Worm (Caenorhabditis elegans) whole organism, L2 larva: Measurements from ENCODE around the gene mpst-2.

Experiments used
- C34F6.9 ChIP-seq: fragments of 150-350 bp; optimal IDR thresholded peaks from 2 replicates; lab custom pipeline; 2014; ENCODE audit warnings: missing biosample characterization, missing genetic modification characterization
- F13H6.1 ChIP-seq: sonication (generic microtip); optimal IDR thresholded peaks from 2 replicates; lab custom pipeline; 2016; ENCODE audit warnings: missing genetic modification characterization, missing compliant biosample characterization
- R02D3.7 ChIP-seq: fragments of 150-350 bp; optimal IDR thresholded peaks from 2 replicates; lab custom pipeline; 2014; ENCODE audit warnings: missing biosample characterization, missing genetic modification characterization
- Y55F3AM.14 ChIP-seq: fragments of 200-800 bp; sonication (Bioruptor generic); optimal IDR thresholded peaks from 2 replicates; lab custom pipeline; 2018; ENCODE audit warnings: mild to moderate bottlenecking, missing genetic modification characterization, missing compliant biosample characterization
- ZK546.5 ChIP-seq: sonication (generic microtip); optimal IDR thresholded peaks from 2 replicates; lab custom pipeline; 2017; ENCODE audit warnings: missing biosample characterization, missing genetic modification characterization
- alr-1 ChIP-seq: fragments of 150-350 bp; optimal IDR thresholded peaks from 2 replicates; lab custom pipeline; 2014; ENCODE audit warnings: missing biosample characterization, missing genetic modification characterization
- ama-1 ChIP-seq: fragments of 150-350 bp; optimal IDR thresholded peaks from 2 replicates; lab custom pipeline; 2018; ENCODE audit warnings: inconsistent platforms
- blmp-1 ChIP-seq: sonication (generic microtip); optimal IDR thresholded peaks from 2 replicates; lab custom pipeline; 2017; ENCODE audit warnings: missing genetic modification characterization, mild to moderate bottlenecking, missing compliant biosample characterization, antibody characterized with exemption, moderate library complexity; ENCODE audit not compliant: insufficient read depth
- ceh-82 ChIP-seq: fragments of 150-350 bp; optimal IDR thresholded peaks from 2 replicates; lab custom pipeline; 2014; ENCODE audit warnings: missing biosample characterization, missing genetic modification characterization
- crh-2 ChIP-seq: sonication (generic microtip); optimal IDR thresholded peaks from 2 replicates; lab custom pipeline; 2017; ENCODE audit warnings: missing biosample characterization, missing genetic modification characterization
- elt-1 ChIP-seq: fragments of 150-350 bp; optimal IDR thresholded peaks from 2 replicates; lab custom pipeline; 2014; ENCODE audit warnings: missing biosample characterization, missing genetic modification characterization
- elt-3 ChIP-seq: sonication (generic microtip); optimal IDR thresholded peaks from 2 replicates; lab custom pipeline; 2017; ENCODE audit warnings: missing biosample characterization, missing genetic modification characterization
- lin-39 ChIP-seq: fragments of 150-350 bp; optimal IDR thresholded peaks from 2 replicates; lab custom pipeline; 2014; ENCODE audit warnings: missing biosample characterization, missing genetic modification reagents, missing genetic modification characterization
- lsy-2 ChIP-seq, 2 experiments: fragments of 150-350 bp in 1 of 2; sonication (generic microtip) in 1 of 2; optimal IDR thresholded peaks; 2 replicates each; lab custom pipeline; 2014 to 2017; ENCODE audit warnings: missing biosample characterization in 2 of 2, missing genetic modification characterization in 2 of 2
- mab-5 ChIP-seq: fragments of 150-350 bp; optimal IDR thresholded peaks from 2 replicates; lab custom pipeline; 2014; ENCODE audit warnings: missing biosample characterization, missing genetic modification characterization
- mbf-1 ChIP-seq: sonication (generic microtip); optimal IDR thresholded peaks from 2 replicates; lab custom pipeline; 2017; ENCODE audit warnings: missing biosample characterization, missing genetic modification characterization
- mdl-1 ChIP-seq, 2 experiments: fragments of 150-350 bp in 1 of 2; sonication (generic microtip) in 1 of 2; optimal IDR thresholded peaks; 2 replicates each; lab custom pipeline; 2017; ENCODE audit warnings: missing biosample characterization in 2 of 2, missing genetic modification characterization in 2 of 2
- nhr-10 ChIP-seq: sonication (generic microtip); optimal IDR thresholded peaks from 2 replicates; lab custom pipeline; 2017; ENCODE audit warnings: missing biosample characterization, missing genetic modification characterization
- nhr-12 ChIP-seq: fragments of 150-350 bp; optimal IDR thresholded peaks from 2 replicates; lab custom pipeline; 2014; ENCODE audit warnings: missing biosample characterization, missing genetic modification characterization
- nhr-129 ChIP-seq: fragments of 150-350 bp; optimal IDR thresholded peaks from 2 replicates; lab custom pipeline; 2014; ENCODE audit warnings: missing biosample characterization, missing genetic modification characterization
- nhr-21 ChIP-seq: fragments of 150-350 bp; optimal IDR thresholded peaks from 2 replicates; lab custom pipeline; 2014; ENCODE audit warnings: missing biosample characterization, missing genetic modification characterization
- nhr-23 ChIP-seq: fragments of 150-350 bp; optimal IDR thresholded peaks from 2 replicates; lab custom pipeline; 2014; ENCODE audit warnings: missing biosample characterization, missing genetic modification reagents, missing genetic modification characterization
- nhr-25 ChIP-seq: fragments of 150-350 bp; sonication (generic microtip); optimal IDR thresholded peaks from 3 replicates; lab custom pipeline; 2014; ENCODE audit warnings: missing biosample characterization, missing genetic modification characterization
- nhr-6 ChIP-seq: fragments of 150-350 bp; optimal IDR thresholded peaks from 2 replicates; lab custom pipeline; 2014; ENCODE audit warnings: missing biosample characterization, missing genetic modification characterization
- nhr-77 ChIP-seq: fragments of 150-350 bp; optimal IDR thresholded peaks from 2 replicates; lab custom pipeline; 2014; ENCODE audit warnings: missing biosample characterization, missing genetic modification characterization
- sem-4 ChIP-seq: fragments of 150-350 bp; optimal IDR thresholded peaks from 2 replicates; lab custom pipeline; 2014; ENCODE audit warnings: missing biosample characterization, missing genetic modification reagents, missing genetic modification characterization
- skn-1 ChIP-seq: sonication (generic microtip); optimal IDR thresholded peaks from 2 replicates; lab custom pipeline; 2017; ENCODE audit warnings: missing biosample characterization, missing genetic modification characterization
- sma-3 ChIP-seq: sonication (generic microtip); optimal IDR thresholded peaks from 2 replicates; lab custom pipeline; 2016; ENCODE audit warnings: missing genetic modification reagents, missing genetic modification characterization, missing compliant biosample characterization
- sma-9 ChIP-seq, 2 experiments: fragments of 150-350 bp in 1 of 2; sonication (generic microtip) in 1 of 2; optimal IDR thresholded peaks; 2 replicates each; lab custom pipeline; 2014 to 2016; ENCODE audit warnings: missing genetic modification characterization in 2 of 2, mild to moderate bottlenecking in 1 of 2, missing biosample characterization in 1 of 2, missing compliant biosample characterization in 1 of 2, missing genetic modification reagents in 1 of 2, moderate library complexity in 1 of 2
- unc-39 ChIP-seq: fragments of 150-350 bp; optimal IDR thresholded peaks from 2 replicates; lab custom pipeline; 2014; ENCODE audit warnings: missing biosample characterization, missing genetic modification characterization
- zag-1 ChIP-seq: fragments of 150-350 bp; optimal IDR thresholded peaks from 2 replicates; lab custom pipeline; 2014; ENCODE audit warnings: missing biosample characterization, missing genetic modification characterization

The mpst-2 gene

DNA sequence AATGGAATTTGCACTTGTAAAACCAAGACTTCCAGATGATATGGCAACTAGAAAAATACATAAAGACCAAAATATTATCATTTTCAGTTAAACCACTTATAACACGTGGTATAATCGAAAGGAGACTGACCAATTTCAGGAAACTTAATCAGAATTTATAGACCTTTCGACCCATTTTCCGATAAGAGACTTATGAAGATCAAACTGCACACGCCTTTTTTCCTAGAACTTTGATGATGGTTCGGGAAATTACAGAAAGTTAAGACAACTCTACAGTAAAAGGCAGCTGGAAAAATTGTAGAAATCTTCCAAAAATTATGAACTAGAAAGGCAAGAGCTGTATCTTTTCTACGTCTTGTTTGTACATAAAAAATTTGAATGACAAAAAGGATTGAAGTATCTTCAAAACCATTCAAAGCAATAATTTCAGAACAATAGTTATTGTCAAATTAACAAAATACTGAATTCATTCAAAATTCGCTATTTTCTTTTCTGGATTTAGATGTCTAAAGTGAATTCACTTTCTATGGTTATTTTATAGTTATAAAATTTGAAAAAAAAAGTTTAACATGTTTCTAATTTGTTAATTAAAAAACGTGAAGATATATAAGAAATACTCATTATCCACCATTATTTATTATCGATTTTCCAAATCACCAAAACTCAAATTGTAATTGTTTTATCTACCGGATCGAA, at the start of gene mpst-2, which contains the start of gene H12D21.5:
mpst-2 (minus strand) TSS at position 101 of the 696 bp plus-strand sequence.
H12D21.5 (plus strand) TSS at position 646 of the 696 bp plus-strand sequence.
- TF ChIP-seq lsy-2 (tag; optimal IDR thresholded peaks at IDR 0.05; lab: Kevin White, UChicago), result no peak
- no peak for TF ChIP-seq Y55F3AM.14 (GFP tag; lab: Kevin White, UChicago)
- no peak for TF ChIP-seq nhr-10 (tag; lab: Kevin White, UChicago)
- no peak for TF ChIP-seq nhr-25 (tag; lab: Kevin White, UChicago)
- no peak for TF ChIP-seq sma-9 (GFP tag; optimal IDR thresholded peaks at IDR 0.05; lab: Kevin White, UChicago)
- no peak for TF ChIP-seq sma-9 (tag; optimal IDR thresholded peaks at IDR 0.05; lab: Kevin White, UChicago)
- TF ChIP-seq mbf-1 (tag; lab: Kevin White, UChicago), result no peak
- no peak for TF ChIP-seq nhr-21 (tag; lab: Kevin White, UChicago)
- TF ChIP-seq nhr-23 (tag; lab: Kevin White, UChicago), result no peak
- TF ChIP-seq nhr-77 (tag; lab: Kevin White, UChicago), result no peak
- TF ChIP-seq mab-5, result no peak
- no peak for TF ChIP-seq elt-3

DNA sequence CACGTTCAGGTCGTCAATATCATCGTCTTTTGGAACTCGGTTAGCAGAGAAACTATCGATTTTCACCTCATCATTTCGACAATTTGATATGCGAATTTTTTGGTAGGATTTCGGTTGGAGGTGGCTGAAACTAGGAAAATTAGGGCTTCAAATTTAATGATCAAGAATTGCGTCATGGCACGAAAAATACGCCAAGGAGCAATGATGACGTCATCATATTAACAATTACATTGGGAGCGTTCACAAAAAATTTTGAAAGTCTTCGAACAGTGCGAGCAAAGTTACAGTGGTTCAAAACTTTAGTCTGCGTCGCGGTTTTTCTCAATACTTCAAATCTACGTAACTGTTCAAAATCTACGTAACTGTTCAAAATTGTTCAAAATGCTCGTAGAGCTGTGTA, 49.6 kb upstream of the mpst-2 start:
- TF ChIP-seq nhr-6 (tag; lab: Kevin White, UChicago) (no peak), nhr-77 (tag; lab: Kevin White, UChicago) (no peak), ama-1 (no peak), F13H6.1 (tag; lab: Kevin White, UChicago) (no peak), alr-1 (tag; lab: Kevin White, UChicago) (no peak), R02D3.7 (tag; lab: Kevin White, UChicago) (no peak), lin-39 (tag; lab: Kevin White, UChicago) (no peak), sma-3 (no peak), crh-2 (tag; lab: Kevin White, UChicago) (no peak), ceh-82 (tag; lab: Kevin White, UChicago) (no peak), mab-5 (no peak), sma-9 (GFP tag; optimal IDR thresholded peaks at IDR 0.05; lab: Kevin White, UChicago) (no peak), sma-9 (tag; optimal IDR thresholded peaks at IDR 0.05; lab: Kevin White, UChicago) (no peak)

- TF ChIP-seq alr-1 (tag; lab: Kevin White, UChicago) (no peak), R02D3.7 (tag; lab: Kevin White, UChicago) (no peak), nhr-21 (tag; lab: Kevin White, UChicago) (no peak), ZK546.5 (tag; lab: Kevin White, UChicago) (no peak), nhr-25 (tag; lab: Kevin White, UChicago) (no peak), C34F6.9 (tag; lab: Kevin White, UChicago) (no peak), mab-5 (no peak), lin-39 (tag; lab: Kevin White, UChicago) (no peak), blmp-1 (tag; lab: Kevin White, UChicago) (no peak), mdl-1 (tag; optimal IDR thresholded peaks at IDR 0.05; lab: Kevin White, UChicago) (no peak), sem-4 (tag; lab: Kevin White, UChicago) (no peak)
Observed at ce11 chrV:14936587-14936986, 43.3 kb upstream of the mpst-2 start, which contains the start of gene C30G7.2. TSS of gene C30G7.2 (plus strand) at chrV:14936887.

DNA sequence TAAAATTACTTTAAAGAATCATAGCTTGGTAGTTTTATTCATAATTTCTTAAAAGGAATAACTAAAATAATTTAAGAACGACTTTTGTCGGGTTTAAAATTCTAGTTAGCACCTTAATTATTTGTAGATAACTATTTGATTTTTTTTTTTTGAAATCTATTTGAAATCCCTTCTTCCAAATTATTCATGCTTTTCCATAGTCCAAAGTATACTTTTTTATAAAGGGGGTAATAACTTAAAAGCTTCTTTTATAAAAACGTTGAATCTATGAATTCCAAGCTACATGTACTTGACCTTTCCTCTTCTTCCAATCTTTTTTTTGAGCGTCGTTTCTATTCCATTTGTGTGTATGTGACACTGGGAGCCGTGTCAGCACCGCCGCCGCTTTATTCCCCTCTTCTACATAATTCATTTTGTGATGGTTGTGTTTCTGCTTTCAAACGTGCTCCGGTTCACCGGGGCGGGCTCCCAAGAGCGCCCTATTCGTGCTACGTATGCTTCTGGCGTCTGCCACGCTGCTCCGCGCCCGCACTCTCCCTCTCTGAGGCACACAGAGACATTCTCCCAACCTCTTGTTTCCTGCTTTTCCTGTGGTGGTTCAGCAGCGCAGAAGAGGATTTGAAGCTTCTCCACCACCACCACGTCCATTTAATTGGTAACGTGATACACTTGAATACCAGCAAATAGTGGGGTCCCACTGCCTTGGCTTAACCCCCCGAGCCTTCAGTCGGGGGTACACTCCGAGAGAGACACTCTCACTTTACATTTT, 40.4 kb upstream of the mpst-2 start:
- TF ChIP-seq nhr-77 (tag; lab: Kevin White, UChicago) (no peak), C34F6.9 (tag; lab: Kevin White, UChicago) (no peak), elt-1 (no peak), blmp-1 (tag; lab: Kevin White, UChicago) (no peak), zag-1 (tag; lab: Kevin White, UChicago) (no peak), skn-1 (no peak), nhr-129 (tag; lab: Kevin White, UChicago) (no peak), mab-5 (no peak), unc-39 (no peak), mdl-1 (tag; optimal IDR thresholded peaks at IDR 0.05; lab: Kevin White, UChicago) (no peak), nhr-6 (tag; lab: Kevin White, UChicago) (no peak), nhr-12 (no peak)
